Fruit fly (Drosophila melanogaster) S2 (cell line): ENCODE data around the gene ND-15.

Source experiments
- CG8478 ChIP-seq: fragments of >200 bp; optimal IDR thresholded peaks from 2 replicates; lab custom pipeline; 2018
- CTCF ChIP-seq, 2 experiments: fragments of >200 bp; optimal IDR thresholded peaks; 2 replicates each; lab custom pipeline; 2018

DNA sequence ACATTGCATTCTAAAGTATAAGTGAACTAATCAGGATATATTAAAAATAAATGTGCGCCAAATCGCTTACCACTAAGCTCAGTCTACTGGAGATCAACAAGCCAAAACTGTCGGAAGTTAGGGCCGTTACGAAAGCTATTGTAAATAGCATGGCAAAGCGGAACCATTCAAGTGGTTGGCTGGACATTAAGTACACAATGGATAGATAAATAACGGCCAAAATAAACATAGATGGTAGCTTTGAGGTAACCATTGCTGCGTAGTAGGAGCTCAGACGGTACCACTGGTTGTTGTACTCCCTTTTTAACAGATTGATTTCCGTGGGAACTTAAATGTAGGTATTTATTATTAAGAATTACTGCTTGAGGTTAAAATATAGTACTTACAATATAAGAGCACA, 3.2 kb downstream of the ND-15 start:
- TF ChIP-seq CTCF (optimal IDR thresholded peaks at IDR 0.05; lab: Kevin White, UChicago) (no peak), CG8478 (no peak)
